Worm (Caenorhabditis elegans): ENCODE measurements around the gene F44E7.3.

- TF ChIP-seq sptf-1 (tag; optimal IDR thresholded peaks at IDR 0.05) = no peak
- TF ChIP-seq aly-2 (tag; optimal IDR thresholded peaks at IDR 0.05) = no peak
- TF ChIP-seq zag-1 (tag; optimal IDR thresholded peaks at IDR 0.05) = no peak
- no peak for TF ChIP-seq sup-37 (GFP tag; optimal IDR thresholded peaks at IDR 0.05)
- TF ChIP-seq lin-39 (tag; optimal IDR thresholded peaks at IDR 0.05) = no peak
- TF ChIP-seq zip-4 (GFP tag; optimal IDR thresholded peaks at IDR 0.05) = no peak
- no peak for TF ChIP-seq nhr-11 (tag; optimal IDR thresholded peaks at IDR 0.05)
- no peak for TF ChIP-seq ceh-82 (tag; optimal IDR thresholded peaks at IDR 0.05)
- TF ChIP-seq fos-1 (tag; optimal IDR thresholded peaks at IDR 0.05) = no peak
- TF ChIP-seq mdl-1 (tag; optimal IDR thresholded peaks at IDR 0.05) = no peak
These were observed 49.9 kb downstream of the F44E7.3 start for ce11 chrV:5821451-5822143.

All from whole organism, L1 larva.